Worm (Caenorhabditis elegans) whole organism, L4 larva: ENCODE data around the gene pap-1.

Experiments
- attf-4 ChIP-seq: sonication (generic microtip); optimal IDR thresholded peaks from 3 replicates; lab custom pipeline; 2017; ENCODE audit warnings: missing biosample characterization, missing genetic modification characterization
- dmd-6 ChIP-seq: fragments of 200-800 bp; sonication (Bioruptor generic); IDR thresholded peaks from 2 replicates; pipeline ENCODE4 v1.3.6; 2022; ENCODE audit warnings: missing genetic modification reagents, missing genetic modification characterization, missing compliant biosample characterization
- hlh-30 ChIP-seq: sonication (generic microtip); optimal IDR thresholded peaks from 2 replicates; lab custom pipeline; 2017; ENCODE audit warnings: antibody characterized with exemption, mild to moderate bottlenecking, missing genetic modification characterization, missing compliant biosample characterization; ENCODE audit not compliant: insufficient read depth
- lin-15B ChIP-seq: fragments of 150-350 bp; sonication (generic microtip); optimal IDR thresholded peaks from 3 replicates; lab custom pipeline; 2014; ENCODE audit warnings: missing biosample characterization, missing genetic modification characterization
- lin-39 ChIP-seq: fragments of 150-350 bp; optimal IDR thresholded peaks from 2 replicates; lab custom pipeline; 2014; ENCODE audit warnings: missing biosample characterization, missing genetic modification reagents, missing genetic modification characterization
- lir-3 ChIP-seq: sonication (generic microtip); optimal IDR thresholded peaks from 2 replicates; lab custom pipeline; 2016; ENCODE audit warnings: mild to moderate bottlenecking, missing genetic modification characterization, missing compliant biosample characterization
- mep-1 ChIP-seq: fragments of 150-350 bp; sonication (generic microtip); optimal IDR thresholded peaks from 3 replicates; lab custom pipeline; 2014; ENCODE audit warnings: missing biosample characterization, missing genetic modification characterization
- unc-130 ChIP-seq: sonication (generic microtip); optimal IDR thresholded peaks from 2 replicates; lab custom pipeline; 2016; ENCODE audit warnings: missing genetic modification reagents, missing genetic modification characterization, missing compliant biosample characterization
- unc-39 ChIP-seq: sonication (generic microtip); optimal IDR thresholded peaks from 2 replicates; lab custom pipeline; 2017; ENCODE audit warnings: missing biosample characterization, missing genetic modification characterization

ce11 chrV:10436612-10437011 lies 5.2 kb upstream of the pap-1 start, which contains the start of gene set-22:
- TF ChIP-seq attf-4 (tag; lab: Kevin White, UChicago) (no peak), unc-130 (GFP tag; lab: Kevin White, UChicago) (no peak), hlh-30 (tag; lab: Kevin White, UChicago) (no peak), lir-3 (tag; lab: Kevin White, UChicago) (no peak), dmd-6 (GFP tag; lab: Robert Waterston, UW) (no peak), unc-39 (tag; lab: Kevin White, UChicago) (no peak), mep-1 (tag; lab: Kevin White, UChicago) (no peak), lin-15B (no peak), lin-39 (tag; lab: Kevin White, UChicago) (no peak)
